Fruit fly (Drosophila melanogaster) whole organism, embryonic: ENCODE measurements around the gene CG7227.

Experiments used
- Ets65A ChIP-seq: fragments of 200-800 bp; sonication (Bioruptor generic); peaks from one replicate; lab custom pipeline; 2016; ENCODE audit warnings: missing biosample characterization, missing genetic modification characterization
- Sry-δ ChIP-seq: fragments of 200-800 bp; sonication (Bioruptor generic); optimal IDR thresholded peaks from 2 replicates; lab custom pipeline; 2016; ENCODE audit warnings: missing biosample characterization, missing genetic modification characterization

DNA sequence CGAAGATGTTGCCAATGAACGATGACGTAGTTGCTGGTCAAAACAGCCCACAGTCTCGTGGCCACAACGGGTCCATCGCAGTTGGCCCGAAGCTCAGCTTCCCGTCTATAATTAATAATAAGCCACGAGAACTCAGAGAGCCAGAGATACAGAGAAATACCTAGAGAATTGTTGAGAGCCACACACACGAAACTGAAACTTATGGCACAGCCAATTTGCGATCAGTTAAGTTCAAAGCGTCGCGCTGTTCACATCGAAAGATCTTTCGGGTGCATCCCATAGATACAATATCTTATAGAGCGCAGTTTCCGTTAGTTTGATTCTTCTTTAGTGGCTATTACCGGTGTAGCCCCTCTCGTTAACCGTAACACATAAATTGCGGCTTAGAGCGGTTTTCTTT lies 14.6 kb upstream of the CG7227 start:
- TF ChIP-seq Ets65A (GFP tag; lab: Kevin White, UChicago) (no peak), Sry-δ (GFP tag; lab: Kevin White, UChicago) (no peak)
